Worm (Caenorhabditis elegans) whole organism, late embryonic: ENCODE results near the gene cyp-13B1.

Source experiments
- ceh-45 ChIP-seq: fragments of 200-800 bp; sonication (Bioruptor generic); IDR thresholded peaks from 2 replicates; pipeline ENCODE4 v1.3.6; 2022; ENCODE audit warnings: missing genetic modification reagents, missing genetic modification characterization, missing compliant biosample characterization
- nhr-11 ChIP-seq: fragments of 150-350 bp; optimal IDR thresholded peaks from 2 replicates; lab custom pipeline; 2014; ENCODE audit warnings: missing biosample characterization, missing genetic modification characterization

DNA sequence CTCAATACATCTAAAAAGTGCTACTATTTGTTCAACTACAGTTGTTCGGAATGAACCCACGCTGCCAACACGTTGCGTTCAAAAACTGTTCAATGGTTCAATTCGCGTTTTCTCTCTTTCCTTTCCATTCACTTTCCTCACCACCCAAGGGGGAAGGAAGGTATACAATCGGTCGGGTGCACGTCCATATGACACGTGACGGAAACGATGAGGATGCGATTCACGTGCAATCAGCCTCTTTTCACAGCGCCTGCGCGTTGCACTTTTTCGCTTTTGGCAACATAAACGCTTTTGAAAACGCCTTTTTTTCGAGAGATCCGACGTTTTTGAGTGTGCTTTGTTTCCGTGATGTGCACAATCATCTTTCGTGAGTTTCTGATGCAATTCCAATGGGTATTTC is 50.9 kb downstream of the cyp-13B1 start:
- no peak for TF ChIP-seq nhr-11 (tag; lab: Kevin White, UChicago)
- no peak for TF ChIP-seq ceh-45 (GFP tag; lab: Robert Waterston, UW)
